Worm (Caenorhabditis elegans) whole organism, L3 larva: ENCODE results near the gene F54E2.1.

ENCODE experiments used
- ama-1 ChIP-seq: fragments of 150-350 bp; optimal IDR thresholded peaks from 2 replicates; lab custom pipeline; 2018
- ceh-16 ChIP-seq: sonication (generic microtip); optimal IDR thresholded peaks from 2 replicates; lab custom pipeline; 2017; ENCODE audit warnings: missing biosample characterization, missing genetic modification characterization
- ceh-28 ChIP-seq: fragments of 150-350 bp; optimal IDR thresholded peaks from 2 replicates; lab custom pipeline; 2014; ENCODE audit warnings: missing biosample characterization, missing genetic modification reagents, missing genetic modification characterization
- ceh-82 ChIP-seq: fragments of 150-350 bp; optimal IDR thresholded peaks from 2 replicates; lab custom pipeline; 2014; ENCODE audit warnings: missing biosample characterization, missing genetic modification characterization
- ceh-9 ChIP-seq: sonication (generic microtip); optimal IDR thresholded peaks from 2 replicates; lab custom pipeline; 2018; ENCODE audit warnings: missing biosample characterization, missing genetic modification characterization
- egl-27 ChIP-seq: sonication (generic microtip); optimal IDR thresholded peaks from 4 replicates; lab custom pipeline; 2017; ENCODE audit warnings: missing biosample characterization, missing genetic modification reagents, missing genetic modification characterization
- egl-5 ChIP-seq: fragments of 150-350 bp; optimal IDR thresholded peaks from 2 replicates; lab custom pipeline; 2017; ENCODE audit warnings: missing biosample characterization, missing genetic modification reagents, missing genetic modification characterization, inconsistent platforms
- elt-2 ChIP-seq: sonication (generic microtip); optimal IDR thresholded peaks from 2 replicates; lab custom pipeline; 2016; ENCODE audit warnings: missing genetic modification reagents, mild to moderate bottlenecking, missing genetic modification characterization, missing compliant biosample characterization
- elt-3 ChIP-seq, 3 experiments: fragments of 150-350 bp in 1 of 3; sonication (generic microtip) in 2 of 3; optimal IDR thresholded peaks; 2 replicates in 2 of 3; 4 replicates in 1 of 3; lab custom pipeline; 2014 to 2017; ENCODE audit warnings: missing biosample characterization in 3 of 3, missing genetic modification characterization in 3 of 3
- eor-1 ChIP-seq, 2 experiments: fragments of 150-350 bp; optimal IDR thresholded peaks; 2 replicates each; lab custom pipeline; 2014 to 2018; ENCODE audit warnings: missing biosample characterization in 2 of 2, missing genetic modification characterization in 2 of 2
- fkh-10 ChIP-seq: sonication (generic microtip); optimal IDR thresholded peaks from 2 replicates; lab custom pipeline; 2017; ENCODE audit warnings: missing biosample characterization, missing genetic modification reagents, missing genetic modification characterization
- fkh-2 ChIP-seq: fragments of 150-350 bp; optimal IDR thresholded peaks from 2 replicates; lab custom pipeline; 2014; ENCODE audit warnings: missing biosample characterization, missing genetic modification reagents, missing genetic modification characterization
- fos-1 ChIP-seq: fragments of 150-350 bp; optimal IDR thresholded peaks from 2 replicates; lab custom pipeline; 2014; ENCODE audit warnings: missing biosample characterization, missing genetic modification characterization
- hmg-11 ChIP-seq: sonication (generic microtip); optimal IDR thresholded peaks from 2 replicates; lab custom pipeline; 2016; ENCODE audit warnings: missing genetic modification characterization, missing compliant biosample characterization
- jun-1 ChIP-seq: fragments of 150-350 bp; optimal IDR thresholded peaks from 2 replicates; lab custom pipeline; 2014; ENCODE audit warnings: missing biosample characterization, missing genetic modification reagents, missing genetic modification characterization
- lin-15B ChIP-seq: fragments of 150-350 bp; optimal IDR thresholded peaks from 2 replicates; lab custom pipeline; 2014; ENCODE audit warnings: missing biosample characterization, missing genetic modification characterization
- lsy-12 ChIP-seq: sonication (generic microtip); optimal IDR thresholded peaks from 2 replicates; lab custom pipeline; 2016; ENCODE audit warnings: mild to moderate bottlenecking, missing genetic modification characterization, missing compliant biosample characterization
- mdl-1 ChIP-seq: fragments of 150-350 bp; optimal IDR thresholded peaks from 2 replicates; lab custom pipeline; 2014; ENCODE audit warnings: missing biosample characterization, missing genetic modification characterization
- mml-1 ChIP-seq: fragments of 150-350 bp; sonication (generic microtip); optimal IDR thresholded peaks from 3 replicates; lab custom pipeline; 2014; ENCODE audit warnings: missing biosample characterization, missing genetic modification characterization
- nhr-11 ChIP-seq: fragments of 150-350 bp; optimal IDR thresholded peaks from 2 replicates; lab custom pipeline; 2014; ENCODE audit warnings: missing biosample characterization, missing genetic modification characterization
- nhr-12 ChIP-seq: fragments of 150-350 bp; optimal IDR thresholded peaks from 2 replicates; lab custom pipeline; 2014; ENCODE audit warnings: missing biosample characterization, missing genetic modification characterization
- nhr-237 ChIP-seq: fragments of 150-350 bp; optimal IDR thresholded peaks from 2 replicates; lab custom pipeline; 2014; ENCODE audit warnings: missing biosample characterization, missing genetic modification characterization
- nhr-25 ChIP-seq: sonication (generic microtip); optimal IDR thresholded peaks from 2 replicates; lab custom pipeline; 2017; ENCODE audit warnings: missing biosample characterization, missing genetic modification characterization
- nhr-28 ChIP-seq: fragments of 150-350 bp; optimal IDR thresholded peaks from 2 replicates; lab custom pipeline; 2014; ENCODE audit warnings: missing biosample characterization, missing genetic modification characterization
- nhr-43 ChIP-seq: sonication (generic microtip); optimal IDR thresholded peaks from 2 replicates; lab custom pipeline; 2016; ENCODE audit warnings: mild to moderate bottlenecking, missing genetic modification characterization, missing compliant biosample characterization; ENCODE audit not compliant: poor library complexity, severe bottlenecking
- nhr-67 ChIP-seq: fragments of 150-350 bp; optimal IDR thresholded peaks from 2 replicates; lab custom pipeline; 2014; ENCODE audit warnings: missing biosample characterization, missing genetic modification characterization
- nhr-77 ChIP-seq: fragments of 150-350 bp; optimal IDR thresholded peaks from 2 replicates; lab custom pipeline; 2014; ENCODE audit warnings: missing biosample characterization, missing genetic modification characterization
- pqm-1 ChIP-seq: fragments of 150-350 bp; optimal IDR thresholded peaks from 2 replicates; lab custom pipeline; 2017; ENCODE audit warnings: missing biosample characterization, missing genetic modification characterization, inconsistent platforms
- sea-2 ChIP-seq: fragments of 150-350 bp; sonication (generic microtip); optimal IDR thresholded peaks from 4 replicates; lab custom pipeline; 2014; ENCODE audit warnings: missing biosample characterization, missing genetic modification reagents, missing genetic modification characterization
- snpc-4 ChIP-seq: fragments of 150-350 bp; optimal IDR thresholded peaks from 2 replicates; lab custom pipeline; 2014; ENCODE audit warnings: missing biosample characterization, missing genetic modification characterization
- unc-39 ChIP-seq: sonication (generic microtip); optimal IDR thresholded peaks from 4 replicates; lab custom pipeline; 2017; ENCODE audit warnings: missing biosample characterization, missing genetic modification characterization
- unc-62 ChIP-seq: fragments of 150-350 bp; sonication (generic microtip); optimal IDR thresholded peaks from 4 replicates; lab custom pipeline; 2014; ENCODE audit warnings: missing biosample characterization, missing genetic modification reagents, missing genetic modification characterization
- zag-1 ChIP-seq: fragments of 150-350 bp; optimal IDR thresholded peaks from 2 replicates; lab custom pipeline; 2014; ENCODE audit warnings: missing biosample characterization, missing genetic modification characterization
- ztf-11 ChIP-seq: fragments of 150-350 bp; optimal IDR thresholded peaks from 2 replicates; lab custom pipeline; 2014; ENCODE audit warnings: missing biosample characterization, missing genetic modification characterization
- ztf-4 ChIP-seq: fragments of 150-350 bp; optimal IDR thresholded peaks from 2 replicates; lab custom pipeline; 2014; ENCODE audit warnings: missing biosample characterization, missing genetic modification characterization

Gene F54E2.1

DNA sequence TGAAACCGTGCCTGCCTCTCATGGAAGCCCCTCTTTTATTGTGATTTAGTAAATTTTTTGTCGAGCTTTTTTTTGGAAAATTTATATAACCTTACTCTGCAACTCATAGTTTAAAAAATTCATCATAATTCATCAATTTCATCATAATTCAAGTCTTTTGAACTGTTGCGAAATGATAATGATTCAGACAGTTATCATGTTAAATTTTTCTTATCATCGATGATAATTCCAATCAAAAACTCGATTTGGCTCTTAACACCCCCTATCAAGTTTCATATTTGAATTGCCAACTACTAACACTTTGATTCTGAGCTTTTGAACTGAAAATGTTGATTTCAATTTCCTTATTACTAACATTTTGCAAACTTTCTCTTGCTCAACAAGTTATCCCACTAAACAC, at the start of gene F54E2.1:
TSS of gene F54E2.1 (plus strand) at position 235 of the 400 bp plus-strand sequence.
- TF ChIP-seq egl-5 (no peak), fkh-10 (GFP tag; lab: Kevin White, UChicago) (no peak), sea-2 (GFP tag; lab: Kevin White, UChicago) (no peak), ceh-9 (tag; lab: Kevin White, UChicago) (no peak), nhr-43 (tag; lab: Kevin White, UChicago) (no peak), fkh-2 (tag; lab: Kevin White, UChicago) (no peak), ceh-82 (tag; lab: Kevin White, UChicago) (no peak), nhr-28 (tag; lab: Kevin White, UChicago) (no peak), mdl-1 (tag; lab: Kevin White, UChicago) (no peak), unc-62 (GFP tag; lab: Kevin White, UChicago) (no peak), unc-39 (no peak), pqm-1 (tag; lab: Kevin White, UChicago) (peak; percentile 94), ama-1 (lab: Kevin White, UChicago) (no peak), egl-27 (no peak), jun-1 (tag; lab: Kevin White, UChicago) (no peak), hmg-11 (tag; lab: Kevin White, UChicago) (no peak), ceh-28 (tag; lab: Kevin White, UChicago) (no peak), elt-2 (tag; lab: Kevin White, UChicago) (peak; percentile 95), fos-1 (tag; lab: Kevin White, UChicago) (peak; percentile 64), nhr-11 (tag; lab: Kevin White, UChicago) (no peak), zag-1 (no peak)

DNA sequence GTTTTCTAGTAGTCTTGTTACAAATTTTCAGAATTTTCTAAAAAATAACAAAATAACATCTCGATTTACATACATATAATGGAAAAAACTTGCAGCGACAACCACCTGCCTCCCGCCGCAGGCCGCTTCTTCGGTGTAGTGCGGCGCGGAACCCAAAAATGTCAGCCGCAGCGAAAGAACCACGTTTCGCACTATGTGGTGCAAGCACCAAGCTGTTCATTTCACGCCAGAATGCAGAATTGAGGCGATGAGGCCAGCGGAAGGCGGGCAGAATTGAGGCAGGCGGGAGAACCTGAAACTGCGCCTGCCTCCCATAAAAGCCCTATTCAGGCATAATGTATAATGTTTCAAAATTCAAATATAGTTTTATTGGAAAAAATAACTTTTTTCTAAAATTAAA, 48.7 kb upstream of the F54E2.1 start:
- TF ChIP-seq ceh-9 (tag; lab: Kevin White, UChicago) = no peak
- TF ChIP-seq nhr-12 (tag; lab: Kevin White, UChicago) = no peak
- TF ChIP-seq nhr-67 (tag; lab: Kevin White, UChicago) = no peak
- no peak for TF ChIP-seq zag-1
- TF ChIP-seq nhr-77 (tag; lab: Kevin White, UChicago) = no peak
- TF ChIP-seq ceh-28 (tag; lab: Kevin White, UChicago) = no peak
- no peak for TF ChIP-seq nhr-25 (tag; lab: Kevin White, UChicago)
- no peak for TF ChIP-seq eor-1 (tag; optimal IDR thresholded peaks at IDR 0.05; lab: Kevin White, UChicago)
- TF ChIP-seq ceh-16 = no peak
- TF ChIP-seq mml-1 = no peak

DNA sequence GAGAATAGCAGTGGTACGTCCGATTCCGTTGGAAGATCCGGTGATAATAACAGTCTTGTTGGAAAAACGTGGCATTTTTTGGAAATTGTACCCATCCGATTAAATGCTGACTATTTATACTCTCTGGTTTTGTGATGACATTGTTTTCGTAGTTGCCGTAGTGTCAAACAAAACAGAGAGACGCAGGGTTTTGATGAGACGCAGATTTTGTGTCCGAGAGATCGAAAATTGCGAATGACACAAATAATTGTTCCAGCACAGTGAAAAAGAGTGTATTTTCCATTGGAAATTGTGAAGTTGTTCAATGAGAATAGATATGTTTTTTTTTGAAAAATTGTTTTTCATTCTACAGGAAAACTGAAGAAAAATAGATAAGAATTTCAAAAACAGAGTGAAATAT, 47.1 kb upstream of the F54E2.1 start, which contains the start of gene R05D8.7:
TSS of gene R05D8.7 (minus strand) at position 104 of the 400 bp plus-strand sequence.
- no peak for TF ChIP-seq unc-39
- TF ChIP-seq pqm-1 (tag; lab: Kevin White, UChicago) = no peak
- TF ChIP-seq ztf-11 = no peak
- no peak for TF ChIP-seq lin-15B
- TF ChIP-seq sea-2 (GFP tag; lab: Kevin White, UChicago) = no peak
- TF ChIP-seq snpc-4 (tag; lab: Kevin White, UChicago) = no peak
- TF ChIP-seq lsy-12 (tag; lab: Kevin White, UChicago) = no peak
- no peak for TF ChIP-seq nhr-237 (tag; lab: Kevin White, UChicago)
- no peak for TF ChIP-seq ceh-82 (tag; lab: Kevin White, UChicago)
- no peak for TF ChIP-seq eor-1 (tag; optimal IDR thresholded peaks at IDR 0.05; lab: Kevin White, UChicago)
- TF ChIP-seq fkh-10 (GFP tag; lab: Kevin White, UChicago) = no peak
- no peak for TF ChIP-seq nhr-25 (tag; lab: Kevin White, UChicago)
- no peak for TF ChIP-seq fos-1 (tag; lab: Kevin White, UChicago)
- no peak for TF ChIP-seq elt-3 (tag; optimal IDR thresholded peaks at IDR 0.05; lab: Kevin White, UChicago)
- TF ChIP-seq, all 47 proteins: peak for 0

DNA sequence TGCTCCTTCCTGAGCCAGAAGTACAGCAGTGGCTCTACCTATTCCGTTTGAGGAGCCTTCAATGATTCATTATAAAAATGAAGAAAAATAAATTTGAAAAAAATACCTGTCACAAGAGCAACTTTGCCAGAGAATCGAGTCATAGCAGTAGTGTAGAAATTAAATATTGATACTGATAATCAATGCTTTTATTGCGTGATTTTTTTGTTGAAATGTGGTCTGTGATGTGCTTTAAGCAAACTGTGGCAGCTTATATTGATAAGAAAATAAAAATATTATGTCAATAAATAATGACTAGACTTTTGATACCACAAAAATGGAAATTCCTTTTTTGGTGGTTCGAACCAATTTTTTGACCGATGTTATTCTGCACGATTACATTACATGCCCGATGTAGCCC, 45.1 kb upstream of the F54E2.1 start, which contains the start of gene dhs-14:
TSS of gene dhs-14 (minus strand) at position 149 of the 400 bp plus-strand sequence.
- TF ChIP-seq hmg-11 (tag; lab: Kevin White, UChicago) (no peak), pqm-1 (tag; lab: Kevin White, UChicago) (peak; percentile 82), nhr-237 (tag; lab: Kevin White, UChicago) (no peak), elt-2 (tag; lab: Kevin White, UChicago) (peak; percentile 74), nhr-77 (tag; lab: Kevin White, UChicago) (no peak), mml-1 (no peak), ztf-4 (tag; lab: Kevin White, UChicago) (no peak), mdl-1 (tag; lab: Kevin White, UChicago) (no peak)
